Worm (Caenorhabditis elegans): ENCODE data around the gene F42H10.6.

F42H10.6 gene

DNA sequence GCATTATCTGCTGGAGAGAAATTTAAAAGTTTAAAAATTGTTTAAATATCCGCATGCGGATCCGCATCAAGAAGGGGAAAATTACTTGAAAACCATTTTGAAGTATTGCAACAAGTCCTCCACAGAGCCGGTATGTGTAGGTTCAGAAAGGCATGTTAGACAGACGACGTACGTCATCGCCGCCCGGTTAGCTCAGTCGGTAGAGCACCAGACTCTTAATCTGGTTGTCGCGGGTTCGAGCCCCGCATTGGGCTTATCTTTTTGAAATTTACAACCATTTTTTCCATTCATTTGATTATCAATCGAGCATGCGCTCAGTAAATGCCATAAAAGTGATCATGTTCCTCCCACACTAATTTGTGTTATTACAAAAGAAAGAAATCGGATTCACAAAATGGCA is 7.0 kb downstream of the F42H10.6 start (continued):
- TF ChIP-seq ztf-26 (tag; optimal IDR thresholded peaks at IDR 0.05) (no peak), C17E4.6 (GFP tag; IDR thresholded peaks at IDR 0.05) (no peak), ztf-28 (GFP tag; IDR thresholded peaks at IDR 0.05) (0 out of 2 replicates have a peak, but pooled peaks have one; percentile 42), tbp1 (GFP tag; optimal IDR thresholded peaks at IDR 0.05) (peak; percentile 89), Y67H2A.10 (GFP tag; conservative IDR thresholded peaks at IDR 0.05) (no peak), mes-4 (tag; optimal IDR thresholded peaks at IDR 0.05) (no peak), ztf-22 (GFP tag; optimal IDR thresholded peaks at IDR 0.05) (no peak), snpc-4 (GFP tag; optimal IDR thresholded peaks at IDR 0.05) (no peak), snpc-4 (tag; optimal IDR thresholded peaks at IDR 0.05) (no peak), snpc-1.3 (tag; optimal IDR thresholded peaks at IDR 0.05; ENCODE audit: insufficient read depth) (no peak), ccch-3 (GFP tag; optimal IDR thresholded peaks at IDR 0.05) (no peak), ceh-40 (GFP tag; IDR thresholded peaks at IDR 0.05) (peak; percentile 60; the same call in 1 of the 2 replicates), dpff-1 (tag; optimal IDR thresholded peaks at IDR 0.05) (no peak), lir-1 (GFP tag; conservative IDR thresholded peaks at IDR 0.05) (no peak), lsy-27 (tag; optimal IDR thresholded peaks at IDR 0.05; ENCODE audit: borderline replicate concordance, insufficient read depth) (no peak), Y53F4B.3 (GFP tag; IDR thresholded peaks at IDR 0.05) (no peak), ekl-4 (GFP tag; IDR thresholded peaks at IDR 0.05) (no peak), zfh-2 (GFP tag; conservative IDR thresholded peaks at IDR 0.05) (no peak), hmg-20 (GFP tag; IDR thresholded peaks at IDR 0.05) (no peak), F10E7.11 (tag; optimal IDR thresholded peaks at IDR 0.05) (no peak), attf-6 (GFP tag; IDR thresholded peaks at IDR 0.05) (no peak), ceh-58 (GFP tag; IDR thresholded peaks at IDR 0.05) (no peak), T26A5.8 (tag; optimal IDR thresholded peaks at IDR 0.05) (no peak), egl-18 (GFP tag; IDR thresholded peaks at IDR 0.05) (no peak), die-1 (tag; optimal IDR thresholded peaks at IDR 0.05) (peak; percentile 57), fkh-3 (tag; optimal IDR thresholded peaks at IDR 0.05) (no peak), rcor-1 (GFP tag; IDR thresholded peaks at IDR 0.05) (0 out of 2 replicates have a peak, but pooled peaks have one; percentile 30), B0336.3 (GFP tag; IDR thresholded peaks at IDR 0.05) (no peak), hlh-26 (GFP tag; conservative IDR thresholded peaks at IDR 0.05) (no peak), ets-4 (GFP tag; optimal IDR thresholded peaks at IDR 0.05) (no peak), rpc-1 (optimal IDR thresholded peaks at IDR 0.05) (peak; percentile 54), rpc-1 (tag; optimal IDR thresholded peaks at IDR 0.05) (peak; percentile 83), attf-5 (GFP tag; optimal IDR thresholded peaks at IDR 0.05) (peak; percentile 29), F57A8.1 (GFP tag; optimal IDR thresholded peaks at IDR 0.05) (no peak), egl-44 (GFP tag; IDR thresholded peaks at IDR 0.05) (no peak), bed-2 (GFP tag; IDR thresholded peaks at IDR 0.05) (no peak), nfya-1 (tag; optimal IDR thresholded peaks at IDR 0.05; ENCODE audit: borderline replicate concordance, insufficient read depth) (no peak), D2030.7 (GFP tag; IDR thresholded peaks at IDR 0.05) (peak; percentile 63), xnd-1 (tag; optimal IDR thresholded peaks at IDR 0.05) (no peak), B0261.1 (tag; optimal IDR thresholded peaks at IDR 0.05) (peak; percentile 70), B0019.2 (GFP tag; conservative IDR thresholded peaks at IDR 0.05) (no peak), unc-130 (GFP tag; optimal IDR thresholded peaks at IDR 0.05) (no peak), let-526 (GFP tag; IDR thresholded peaks at IDR 0.05) (no peak), ceh-79 (tag; optimal IDR thresholded peaks at IDR 0.05) (no peak), Y53G8AR.9 (GFP tag; conservative IDR thresholded peaks at IDR 0.05) (no peak), ZK185.1 (tag; optimal IDR thresholded peaks at IDR 0.05; ENCODE audit: poor library complexity, severe bottlenecking) (no peak), F23B12.7 (tag; optimal IDR thresholded peaks at IDR 0.05; ENCODE audit: insufficient read depth) (no peak), B0035.1 (tag; optimal IDR thresholded peaks at IDR 0.05) (no peak), cebp-2 (GFP tag; IDR thresholded peaks at IDR 0.05) (0 out of 2 replicates have a peak, but pooled peaks have one; percentile 36)
